Worm (Caenorhabditis elegans) whole organism, midembryonic: Measurements from ENCODE around the gene F46C3.6.

Experiments
- T22C8.4 ChIP-seq: fragments of 200-800 bp; sonication (Bioruptor generic); IDR thresholded peaks from 2 replicates; pipeline ENCODE4 v1.3.6; 2022; ENCODE audit warnings: missing genetic modification characterization, missing compliant biosample characterization
- cog-1 ChIP-seq: sonication (generic microtip); optimal IDR thresholded peaks from 2 replicates; lab custom pipeline; 2016; ENCODE audit warnings: missing genetic modification characterization, missing compliant biosample characterization
- flt-1 ChIP-seq: fragments of 200-800 bp; sonication (Bioruptor generic); IDR thresholded peaks from 2 replicates; pipeline ENCODE4 v1.3.6; 2022; ENCODE audit warnings: missing genetic modification characterization, missing compliant biosample characterization
- klf-2 ChIP-seq: fragments of 200-800 bp; sonication (Bioruptor generic); conservative IDR thresholded peaks from 2 replicates; pipeline ENCODE4 v1.3.6; 2022; ENCODE audit warnings: missing genetic modification reagents, missing genetic modification characterization, missing compliant biosample characterization
- med-1 ChIP-seq: sonication (generic microtip); optimal IDR thresholded peaks from 2 replicates; lab custom pipeline; 2017; ENCODE audit warnings: missing genetic modification characterization, mild to moderate bottlenecking, missing compliant biosample characterization, antibody characterized with exemption, missing genetic modification reagents; ENCODE audit not compliant: insufficient read depth
- ref-1 ChIP-seq: fragments of 200-800 bp; sonication (Bioruptor generic); conservative IDR thresholded peaks from 2 replicates; pipeline ENCODE4 v1.3.6; 2022; ENCODE audit warnings: missing genetic modification reagents, missing genetic modification characterization, missing compliant biosample characterization
- ztf-23 ChIP-seq: fragments of 200-800 bp; sonication (Bioruptor generic); IDR thresholded peaks from 2 replicates; pipeline ENCODE4 v1.3.6; 2022; ENCODE audit warnings: missing genetic modification reagents, missing genetic modification characterization, missing compliant biosample characterization
- ztf-29 ChIP-seq: fragments of 200-800 bp; sonication (Bioruptor generic); IDR thresholded peaks from 2 replicates; pipeline ENCODE4 v1.3.6; 2022; ENCODE audit warnings: missing genetic modification reagents, missing genetic modification characterization, missing compliant biosample characterization

ce11 chrX:11435488-11435887, 15.6 kb upstream of the F46C3.6 start:
- TF ChIP-seq flt-1 (GFP tag; lab: Robert Waterston, UW): no peak
- TF ChIP-seq ztf-29 (GFP tag; lab: Robert Waterston, UW): no peak
- no peak for TF ChIP-seq cog-1 (tag; lab: Kevin White, UChicago)
- no peak for TF ChIP-seq klf-2 (GFP tag; lab: Robert Waterston, UW)
- TF ChIP-seq T22C8.4 (GFP tag; lab: Robert Waterston, UW): no peak
- TF ChIP-seq med-1 (GFP tag; lab: Kevin White, UChicago): no peak
- TF ChIP-seq ref-1 (GFP tag; lab: Robert Waterston, UW): no peak
- no peak for TF ChIP-seq ztf-23 (GFP tag; lab: Robert Waterston, UW)
